Worm (Caenorhabditis elegans) whole organism, late embryonic: ENCODE data around the gene srw-98.
"Not testable (repeated sequence)": the region's sequence is repeated elsewhere in the genome, so short reads cannot be mapped to it uniquely, and the experiment has no call there.

Source experiments
- pha-4 ChIP-seq: fragments of 150-350 bp; optimal IDR thresholded peaks from 2 replicates; lab custom pipeline; 2018; ENCODE audit warnings: missing biosample characterization, missing genetic modification reagents, missing genetic modification characterization
- unc-55 ChIP-seq: sonication (generic microtip); optimal IDR thresholded peaks from 2 replicates; lab custom pipeline; 2017; ENCODE audit warnings: missing biosample characterization, missing genetic modification reagents, missing genetic modification characterization

DNA sequence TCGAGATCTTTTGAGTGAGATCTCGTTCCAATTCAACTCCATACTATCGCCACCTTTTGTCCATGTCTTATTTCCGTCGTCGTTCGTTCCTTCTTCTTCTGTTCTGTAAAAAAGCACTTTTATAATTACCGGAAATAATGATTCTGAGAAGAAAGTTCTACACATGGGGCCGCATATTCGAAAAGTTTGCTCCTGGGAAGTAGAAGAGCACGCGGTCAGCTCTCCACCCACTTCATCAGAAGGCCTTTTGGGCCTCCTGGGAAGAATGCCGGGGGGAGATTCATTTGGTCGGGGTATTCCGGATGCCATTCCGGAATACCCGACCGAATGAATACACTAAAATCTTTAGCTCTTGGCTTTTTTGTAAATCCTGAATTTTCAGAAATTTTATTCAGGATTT lies 14.4 kb upstream of the srw-98 start, which contains the start of gene Y46H3C.5:
- not testable (repeated sequence) for TF ChIP-seq unc-55 (GFP tag; lab: Kevin White, UChicago); pha-4 (tag; lab: Kevin White, UChicago)
